Worm (Caenorhabditis elegans): ENCODE data around the gene C02B8.3.

ce11 chrX:8116157-8116556 lies 23.1 kb upstream of the C02B8.3 start, which contains the start of gene hlh-8:
- TF ChIP-seq flt-1 (GFP tag; IDR thresholded peaks at IDR 0.05) (no peak), ztf-23 (GFP tag; IDR thresholded peaks at IDR 0.05) (no peak), T22C8.4 (GFP tag; IDR thresholded peaks at IDR 0.05) (no peak)
